Worm (Caenorhabditis elegans) whole organism, L3 larva: ENCODE results near the gene T05D4.5.

Source experiments
- lin-39 ChIP-seq: fragments of 150-350 bp; optimal IDR thresholded peaks from 2 replicates; lab custom pipeline; 2018; ENCODE audit warnings: missing biosample characterization, missing genetic modification reagents, missing genetic modification characterization
- mdl-1 ChIP-seq: fragments of 150-350 bp; optimal IDR thresholded peaks from 2 replicates; lab custom pipeline; 2014; ENCODE audit warnings: missing biosample characterization, missing genetic modification characterization
- snpc-4 ChIP-seq: fragments of 150-350 bp; optimal IDR thresholded peaks from 2 replicates; lab custom pipeline; 2014; ENCODE audit warnings: missing biosample characterization, missing genetic modification characterization

DNA sequence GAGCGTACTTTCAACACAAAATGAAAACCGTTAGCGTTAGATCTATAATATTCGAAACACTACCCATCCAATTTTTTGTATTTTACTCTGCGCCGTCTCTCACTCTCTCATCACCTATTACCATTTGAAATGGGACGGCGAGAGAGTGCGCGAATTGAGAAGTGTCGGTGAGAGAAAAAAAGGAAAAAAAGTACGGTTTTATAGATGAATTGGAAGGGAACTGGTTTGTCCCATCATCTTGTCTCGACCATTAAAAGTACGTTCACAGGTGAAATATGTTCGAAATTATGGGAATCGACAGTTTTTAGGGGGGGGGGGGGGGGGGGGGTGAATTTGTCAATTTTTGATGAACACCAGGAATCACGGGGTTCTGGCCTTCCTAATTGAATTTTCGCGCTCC is 45.9 kb upstream of the T05D4.5 start:
- TF ChIP-seq snpc-4 (tag; lab: Kevin White, UChicago) (no peak), mdl-1 (no peak), lin-39 (no peak)
